Fruit fly (Drosophila melanogaster) whole organism: ENCODE data around the gene Ubqn.

Experiments
- CG8478 ChIP-seq: fragments of >200 bp; optimal IDR thresholded peaks from 2 replicates; lab custom pipeline; 2018; ENCODE audit warnings: inconsistent platforms
- Dll ChIP-seq: fragments of >200 bp; optimal IDR thresholded peaks from 2 replicates; lab custom pipeline; 2017
- EcR ChIP-seq, 2 experiments: fragments of >200 bp; optimal IDR thresholded peaks; 2 replicates each; lab custom pipeline; 2017; ENCODE audit warnings: missing biosample characterization in 2 of 2, missing genetic modification characterization in 2 of 2, missing genetic modification reagents in 2 of 2
- pan ChIP-seq: fragments of >200 bp; optimal IDR thresholded peaks from 2 replicates; lab custom pipeline; 2017
- psq ChIP-seq: fragments of >200 bp; optimal IDR thresholded peaks from 2 replicates; lab custom pipeline; 2017
- usp ChIP-seq: fragments of >200 bp; optimal IDR thresholded peaks from 2 replicates; lab custom pipeline; 2017; ENCODE audit warnings: missing biosample characterization, missing genetic modification characterization, mixed read lengths

The Ubqn gene

dm6 chrX:19717988-19718973, 34.7 kb downstream of the Ubqn start, which contains the start of gene CG12531:
TSS of gene CG12531 (plus strand) at chrX:19718923.
- TF ChIP-seq CG8478 (lab: Kevin White, UChicago) = no peak
- no peak for TF ChIP-seq psq
- TF ChIP-seq pan (lab: Kevin White, UChicago) = no peak
- TF ChIP-seq Dll (lab: Kevin White, UChicago) = no peak
- TF ChIP-seq EcR (GFP tag; optimal IDR thresholded peaks at IDR 0.05; lab: Kevin White, UChicago) = no peak

- TF ChIP-seq psq (no peak), usp (GFP tag; lab: Kevin White, UChicago) (no peak), Dll (lab: Kevin White, UChicago) (no peak), EcR (GFP tag; optimal IDR thresholded peaks at IDR 0.05; lab: Kevin White, UChicago) (no peak), pan (lab: Kevin White, UChicago) (no peak), CG8478 (lab: Kevin White, UChicago) (no peak)
Measured at dm6 chrX:19730844-19731243, 47.2 kb downstream of the Ubqn start, which contains the start of gene AP-1-2beta. TSS of gene AP-1-2beta (plus strand) at chrX:19731004.

dm6 chrX:19735270-19735669, 51.7 kb downstream of the Ubqn start, which contains the start of gene CG14234:
TSS of gene CG14234 (plus strand) at chrX:19735570.
- TF ChIP-seq usp (GFP tag; lab: Kevin White, UChicago) (no peak), EcR (GFP tag; optimal IDR thresholded peaks at IDR 0.05; lab: Kevin White, UChicago) (no peak), pan (lab: Kevin White, UChicago) (no peak), Dll (lab: Kevin White, UChicago) (no peak), CG8478 (lab: Kevin White, UChicago) (no peak), psq (no peak)
